Fruit fly (Drosophila melanogaster): ENCODE results near the gene CheA84a.

CheA84a gene

DNA sequence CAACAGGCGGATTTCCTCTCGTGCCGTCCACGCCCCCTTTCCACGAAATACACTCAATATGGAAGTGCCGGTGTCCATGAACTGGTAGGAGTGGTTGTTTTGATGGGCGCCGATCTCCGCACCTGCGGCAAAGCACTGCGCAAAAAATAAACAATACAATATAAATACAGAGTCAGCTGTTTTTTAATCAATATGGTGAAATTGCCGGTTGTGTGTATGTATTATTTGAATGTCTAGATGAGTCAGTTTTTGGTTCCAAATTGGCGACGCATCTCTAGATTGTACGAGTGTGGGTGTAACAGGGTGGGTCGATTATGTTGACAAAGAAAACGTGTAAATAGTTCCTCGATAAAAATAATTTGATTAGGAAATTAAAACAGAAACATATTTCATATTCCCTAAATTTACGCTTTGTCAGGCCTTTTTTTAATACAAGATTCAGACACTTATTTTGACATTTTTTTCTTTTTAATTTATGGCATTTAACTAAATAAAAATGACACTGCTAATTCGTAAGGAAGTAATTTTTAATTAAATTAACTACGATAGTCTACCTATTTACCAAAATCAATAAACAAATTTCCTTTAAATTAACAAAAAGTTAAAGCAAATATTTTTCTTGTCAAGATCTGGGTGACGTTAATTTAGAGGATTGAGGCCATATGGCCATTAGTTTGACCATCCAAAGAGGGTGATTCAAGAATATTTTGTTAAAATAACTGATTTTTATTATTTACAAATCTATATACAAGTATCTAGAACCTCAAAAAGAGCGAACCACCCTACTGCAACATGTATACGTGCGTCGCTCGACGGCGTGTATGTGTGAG lies 35.1 kb upstream of the CheA84a start (continued):
- TF ChIP-seq CG14441 (GFP tag; IDR thresholded peaks at IDR 0.05) = peak; percentile 59
- TF ChIP-seq C15 (GFP tag; IDR thresholded peaks at IDR 0.05) = no peak
- TF ChIP-seq cas (GFP tag; IDR thresholded peaks at IDR 0.05) = no peak
- TF ChIP-seq CG6254 (GFP tag; optimal IDR thresholded peaks at IDR 0.05) = peak; percentile 79
- peak; percentile 83 for TF ChIP-seq fd3F (GFP tag; optimal IDR thresholded peaks at IDR 0.05)
- TF ChIP-seq CG15514 (GFP tag; optimal IDR thresholded peaks at IDR 0.05) = peak; percentile 98
- peak; percentile 87 for TF ChIP-seq CG9817 (tag; optimal IDR thresholded peaks at IDR 0.05)
- TF ChIP-seq CG4617 (GFP tag; optimal IDR thresholded peaks at IDR 0.05; ENCODE audit: borderline replicate concordance) = no peak
- peak; percentile 19 for TF ChIP-seq Dad (GFP tag; optimal IDR thresholded peaks at IDR 0.05)
- peak; percentile 96 for TF ChIP-seq CG3281 (GFP tag; optimal IDR thresholded peaks at IDR 0.05)
- TF ChIP-seq sima (GFP tag; optimal IDR thresholded peaks at IDR 0.05) = peak; percentile 61
- no peak for TF ChIP-seq Stat92E (GFP tag; optimal IDR thresholded peaks at IDR 0.05)
- peak; percentile 89 for TF ChIP-seq nau (GFP tag; optimal IDR thresholded peaks at IDR 0.05)
- no peak for TF ChIP-seq tna (GFP tag; IDR thresholded peaks at IDR 0.05; ENCODE audit: partially characterized antibody)
- TF ChIP-seq gsb-n (tag; optimal IDR thresholded peaks at IDR 0.05) = peak; percentile 76
- peak; percentile 75 for TF ChIP-seq CG12155 (GFP tag; optimal IDR thresholded peaks at IDR 0.05)
- TF ChIP-seq wek (GFP tag; optimal IDR thresholded peaks at IDR 0.05) = no peak
- TF ChIP-seq CG10565 (GFP tag; optimal IDR thresholded peaks at IDR 0.05) = peak; percentile 23
- TF ChIP-seq CG10321 (GFP tag; IDR thresholded peaks at IDR 0.05) = no peak
- peak; percentile 50 for TF ChIP-seq tup (GFP tag; optimal IDR thresholded peaks at IDR 0.05)
- TF ChIP-seq btn (GFP tag; optimal IDR thresholded peaks at IDR 0.05) = peak; percentile 41
- TF ChIP-seq insv (GFP tag; optimal IDR thresholded peaks at IDR 0.05) = peak in 1 of 2 experiments; percentile 71

DNA sequence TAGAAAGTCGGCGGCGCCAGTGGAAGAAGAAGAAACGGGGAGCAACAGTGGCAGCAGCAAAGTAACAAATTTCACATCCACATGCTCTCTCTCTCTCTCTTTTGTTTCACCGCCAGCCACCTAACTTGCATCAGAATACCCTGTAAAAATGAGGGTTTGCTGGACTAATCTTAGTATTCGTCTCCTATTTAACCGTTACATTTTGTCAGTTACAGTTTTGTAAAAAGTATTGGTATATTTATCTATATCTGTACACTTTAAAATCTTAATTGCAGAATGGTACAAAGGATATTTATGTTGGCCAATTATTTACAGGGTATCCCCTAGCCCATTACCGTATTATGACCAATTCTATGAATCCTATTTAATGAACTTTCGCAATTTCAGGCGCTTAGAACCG lies 29.2 kb upstream of the CheA84a start:
- TF ChIP-seq bsh (GFP tag; optimal IDR thresholded peaks at IDR 0.05) (peak in 1 of 2 experiments; percentile 63), stc (GFP tag; IDR thresholded peaks at IDR 0.05) (0 out of 2 replicates have a peak, but pooled peaks have one; percentile 30), CG9932 (GFP tag; IDR thresholded peaks at IDR 0.05) (no peak), btn (GFP tag; optimal IDR thresholded peaks at IDR 0.05) (no peak), CG14050 (GFP tag; IDR thresholded peaks at IDR 0.05) (peak; percentile 37; the same call in 1 of the 3 replicates), odd (GFP tag; optimal IDR thresholded peaks at IDR 0.05) (peak; percentile 12), CG17359 (tag; optimal IDR thresholded peaks at IDR 0.05) (peak; percentile 9), CG8765 (GFP tag; IDR thresholded peaks at IDR 0.05) (no peak), Oli (tag; optimal IDR thresholded peaks at IDR 0.05) (peak; percentile 16), Hr78 (GFP tag; optimal IDR thresholded peaks at IDR 0.05) (no peak), D19B (GFP tag; optimal IDR thresholded peaks at IDR 0.05) (peak; percentile 86), CG8290 (GFP tag; optimal IDR thresholded peaks at IDR 0.05) (no peak), CG8290 (tag; optimal IDR thresholded peaks at IDR 0.05) (peak in 1 of 2 experiments; percentile 11), org-1 (GFP tag; optimal IDR thresholded peaks at IDR 0.05) (peak; percentile 15), CG10267 (tag; optimal IDR thresholded peaks at IDR 0.05) (peak; percentile 7), D19A (tag; optimal IDR thresholded peaks at IDR 0.05) (peak; percentile 12), vnd (GFP tag; IDR thresholded peaks at IDR 0.05; ENCODE audit: partially characterized antibody) (no peak), CG13424 (tag; optimal IDR thresholded peaks at IDR 0.05) (no peak), CG12071 (GFP tag; optimal IDR thresholded peaks at IDR 0.05) (no peak), prd (optimal IDR thresholded peaks at IDR 0.05) (no peak), prd (GFP tag; IDR thresholded peaks at IDR 0.05) (peak; percentile 16; the same call in 1 of the 3 replicates), lola (GFP tag; optimal IDR thresholded peaks at IDR 0.05) (peak in 1 of 3 experiments; percentile 38), Trl (optimal IDR thresholded peaks at IDR 0.05) (peak in 1 of 2 experiments; percentile 23), Trl (GFP tag; optimal IDR thresholded peaks at IDR 0.05) (no peak), CG10979 (tag; optimal IDR thresholded peaks at IDR 0.05) (peak; percentile 35), Camta (GFP tag; optimal IDR thresholded peaks at IDR 0.05) (no peak), Med (GFP tag) (peak; percentile 64)
